Worm (Caenorhabditis elegans): ENCODE data around the gene htz-1.

- TF ChIP-seq hmbx-1 (tag; optimal IDR thresholded peaks at IDR 0.05) (no peak), ama-1 (optimal IDR thresholded peaks at IDR 0.05) (no peak), pes-1 (GFP tag; IDR thresholded peaks at IDR 0.05) (no peak), F13C5.2 (tag; optimal IDR thresholded peaks at IDR 0.05) (no peak), scrt-1 (GFP tag; IDR thresholded peaks at IDR 0.05) (no peak), tra-4 (tag; optimal IDR thresholded peaks at IDR 0.05) (no peak), tbx-11 (GFP tag; IDR thresholded peaks at IDR 0.05) (no peak), aly-1 (tag; optimal IDR thresholded peaks at IDR 0.05) (no peak), ceh-13 (GFP tag; optimal IDR thresholded peaks at IDR 0.05) (no peak), hnd-1 (tag; optimal IDR thresholded peaks at IDR 0.05) (no peak), flt-1 (GFP tag; IDR thresholded peaks at IDR 0.05) (no peak), tbx-37 (GFP tag; conservative IDR thresholded peaks at IDR 0.05) (no peak), sea-1 (GFP tag; conservative IDR thresholded peaks at IDR 0.05) (no peak)
Observed at ce11 chrIV:4439190-4439589, 6.8 kb upstream of the htz-1 start, which contains the start of gene fbxb-74.

Measured in whole organism, early embryonic.